Fruit fly (Drosophila melanogaster) whole organism, embryonic: ENCODE data around the gene Spec2.
A peak's percentile ranks its signal among the peaks of the same experiment; 100 is the strongest.

Source experiments
- Abd-B ChIP-seq: fragments of 200-800 bp; sonication (Bioruptor generic); optimal IDR thresholded peaks from 2 replicates; lab custom pipeline; 2018; ENCODE audit warnings: missing biosample characterization, mild to moderate bottlenecking, missing genetic modification characterization, moderate library complexity
- Aef1 ChIP-seq: fragments of 200-800 bp; sonication (Bioruptor generic); IDR thresholded peaks from 3 replicates; pipeline ENCODE4 v1.3.6; 2022; ENCODE audit warnings: missing biosample characterization, missing genetic modification characterization
- B-H1 ChIP-seq: fragments of 200-800 bp; sonication (Bioruptor generic); IDR thresholded peaks from 3 replicates; pipeline ENCODE4 v1.3.6; 2022; ENCODE audit warnings: missing biosample characterization, missing genetic modification characterization
- CG11723 ChIP-seq: fragments of 200-800 bp; sonication (Bioruptor generic); optimal IDR thresholded peaks from 2 replicates; lab custom pipeline; 2017; ENCODE audit warnings: missing biosample characterization, mild to moderate bottlenecking, missing genetic modification characterization
- CG14014 ChIP-seq: fragments of 200-800 bp; sonication (Bioruptor generic); IDR thresholded peaks from 2 replicates; pipeline ENCODE4 v1.3.6; 2022; ENCODE audit warnings: missing biosample characterization, missing genetic modification characterization
- CG14050 ChIP-seq: fragments of 200-800 bp; sonication (Bioruptor generic); IDR thresholded peaks from 3 replicates; pipeline ENCODE4 v1.3.6; 2022; ENCODE audit warnings: missing biosample characterization, missing genetic modification characterization
- CG14710 ChIP-seq: fragments of 200-800 bp; sonication (Bioruptor generic); optimal IDR thresholded peaks from 3 replicates; lab custom pipeline; 2019; ENCODE audit warnings: missing biosample characterization, mild to moderate bottlenecking, missing genetic modification characterization, moderate library complexity
- CG14860 ChIP-seq: fragments of 200-800 bp; sonication (Bioruptor generic); IDR thresholded peaks from 3 replicates; pipeline ENCODE4 v1.3.6; 2022; ENCODE audit warnings: missing biosample characterization, missing genetic modification characterization; ENCODE audit not compliant: partially characterized antibody
- CG15269 ChIP-seq: fragments of 200-800 bp; sonication (Bioruptor generic); optimal IDR thresholded peaks from 2 replicates; lab custom pipeline; 2018; ENCODE audit warnings: missing biosample characterization, mild to moderate bottlenecking, missing genetic modification characterization, moderate library complexity
- CG1647 ChIP-seq: fragments of 200-800 bp; sonication (Bioruptor generic); optimal IDR thresholded peaks from 3 replicates; lab custom pipeline; 2016; ENCODE audit warnings: missing biosample characterization, missing genetic modification characterization
- CG16863 ChIP-seq: fragments of 200-800 bp; sonication (Bioruptor generic); optimal IDR thresholded peaks from 3 replicates; lab custom pipeline; 2016; ENCODE audit warnings: missing biosample characterization, missing genetic modification characterization
- CG17186 ChIP-seq: fragments of 200-800 bp; sonication (Bioruptor generic); optimal IDR thresholded peaks from 3 replicates; lab custom pipeline; 2017; ENCODE audit warnings: missing biosample characterization, missing genetic modification reagents, missing genetic modification characterization
- CG17359 ChIP-seq: fragments of 200-800 bp; sonication (Bioruptor generic); optimal IDR thresholded peaks from 3 replicates; lab custom pipeline; 2018; ENCODE audit warnings: missing biosample characterization, mild to moderate bottlenecking, missing genetic modification characterization, moderate library complexity
- CG17912 ChIP-seq: fragments of 200-800 bp; sonication (Bioruptor generic); optimal IDR thresholded peaks from 2 replicates; lab custom pipeline; 2018; ENCODE audit warnings: missing biosample characterization, mild to moderate bottlenecking, missing genetic modification characterization
- CG1792 ChIP-seq: fragments of 200-800 bp; sonication (Bioruptor generic); optimal IDR thresholded peaks from 2 replicates; lab custom pipeline; 2016; ENCODE audit warnings: missing biosample characterization, missing genetic modification characterization
- CG30403 ChIP-seq: fragments of 200-800 bp; sonication (Bioruptor generic); optimal IDR thresholded peaks from 3 replicates; lab custom pipeline; 2016; ENCODE audit warnings: missing biosample characterization, missing genetic modification characterization
- CG33557 ChIP-seq: fragments of 200-800 bp; sonication (Bioruptor generic); optimal IDR thresholded peaks from 2 replicates; lab custom pipeline; 2019; ENCODE audit warnings: missing biosample characterization, mild to moderate bottlenecking, missing genetic modification characterization, moderate library complexity
- CG5180 ChIP-seq: fragments of 200-800 bp; sonication (Bioruptor generic); optimal IDR thresholded peaks from 3 replicates; lab custom pipeline; 2017; ENCODE audit warnings: missing biosample characterization, missing genetic modification characterization, mild to moderate bottlenecking, moderate library complexity, missing genetic modification reagents
- CG6683 ChIP-seq: fragments of 200-800 bp; sonication (Bioruptor generic); optimal IDR thresholded peaks from 2 replicates; lab custom pipeline; 2017; ENCODE audit warnings: missing biosample characterization, mild to moderate bottlenecking, missing genetic modification characterization, missing genetic modification reagents
- CG7745 ChIP-seq: fragments of 200-800 bp; sonication (Bioruptor generic); optimal IDR thresholded peaks from 2 replicates; lab custom pipeline; 2018; ENCODE audit warnings: missing biosample characterization, mild to moderate bottlenecking, missing genetic modification characterization, moderate library complexity
- CG8944 ChIP-seq: fragments of 200-800 bp; sonication (Bioruptor generic); optimal IDR thresholded peaks from 3 replicates; lab custom pipeline; 2016; ENCODE audit warnings: missing biosample characterization, missing genetic modification characterization
- CG9609 ChIP-seq: fragments of 200-800 bp; sonication (Bioruptor generic); optimal IDR thresholded peaks from 3 replicates; lab custom pipeline; 2016; ENCODE audit warnings: missing biosample characterization, missing genetic modification characterization
- D ChIP-seq, 2 experiments: fragments of 200-800 bp in 1 of 2; fragments of >200 bp in 1 of 2; sonication (Bioruptor generic) in 1 of 2; optimal IDR thresholded peaks; 2 replicates in 1 of 2; 3 replicates in 1 of 2; lab custom pipeline; 2017; ENCODE audit warnings: mild to moderate bottlenecking in 1 of 2, missing biosample characterization in 1 of 2, missing genetic modification characterization in 1 of 2, missing genetic modification reagents in 1 of 2
- Doc2 ChIP-seq: fragments of 200-800 bp; sonication (Bioruptor generic); IDR thresholded peaks from 2 replicates; pipeline ENCODE4 v1.3.6; 2022; ENCODE audit warnings: missing biosample characterization, missing genetic modification characterization
- Ets97D ChIP-seq: fragments of 200-800 bp; sonication (Bioruptor generic); optimal IDR thresholded peaks from 3 replicates; lab custom pipeline; 2016; ENCODE audit warnings: missing biosample characterization, missing genetic modification characterization
- GATAe ChIP-seq: fragments of 200-800 bp; sonication (Bioruptor generic); conservative IDR thresholded peaks from 2 replicates; pipeline ENCODE4 v1.3.6; 2022; ENCODE audit warnings: missing biosample characterization, missing genetic modification characterization
- Lpt ChIP-seq: fragments of >200 bp; optimal IDR thresholded peaks from 2 replicates; lab custom pipeline; 2018; ENCODE audit warnings: missing biosample characterization, missing genetic modification characterization
- MBD-R2 ChIP-seq: fragments of 200-800 bp; sonication (Bioruptor generic); IDR thresholded peaks from 2 replicates; pipeline ENCODE4 v1.3.6; 2022; ENCODE audit warnings: missing biosample characterization, missing genetic modification characterization
- Sox102F ChIP-seq: fragments of 200-800 bp; sonication (Bioruptor generic); optimal IDR thresholded peaks from 2 replicates; lab custom pipeline; 2018; ENCODE audit warnings: missing biosample characterization, mild to moderate bottlenecking, missing genetic modification characterization, moderate library complexity
- Sry-δ ChIP-seq: fragments of 200-800 bp; sonication (Bioruptor generic); optimal IDR thresholded peaks from 2 replicates; lab custom pipeline; 2016; ENCODE audit warnings: missing biosample characterization, missing genetic modification characterization
- Xbp1 ChIP-seq: fragments of 200-800 bp; sonication (Bioruptor generic); optimal IDR thresholded peaks from 3 replicates; lab custom pipeline; 2016; ENCODE audit warnings: missing biosample characterization, mild to moderate bottlenecking, missing genetic modification characterization
- ap ChIP-seq: fragments of 200-800 bp; sonication (Bioruptor generic); IDR thresholded peaks from 2 replicates; pipeline ENCODE4 v1.3.6; 2022; ENCODE audit warnings: missing biosample characterization, missing genetic modification characterization
- cg ChIP-seq: fragments of 200-800 bp; sonication (Bioruptor generic); optimal IDR thresholded peaks from 3 replicates; lab custom pipeline; 2019; ENCODE audit warnings: missing biosample characterization, mild to moderate bottlenecking, missing genetic modification characterization, moderate library complexity
- danr ChIP-seq: fragments of 200-800 bp; sonication (Bioruptor generic); IDR thresholded peaks from 2 replicates; pipeline ENCODE4 v1.3.6; 2022; ENCODE audit warnings: missing biosample characterization, missing genetic modification characterization
- dimm ChIP-seq: fragments of 200-800 bp; sonication (Bioruptor generic); IDR thresholded peaks from 2 replicates; pipeline ENCODE4 v1.3.6; 2022; ENCODE audit warnings: missing biosample characterization, missing genetic modification characterization
- fd102C ChIP-seq: fragments of 200-800 bp; sonication (Bioruptor generic); optimal IDR thresholded peaks from 2 replicates; lab custom pipeline; 2018; ENCODE audit warnings: missing biosample characterization, mild to moderate bottlenecking, missing genetic modification characterization, moderate library complexity
- fd96Cb ChIP-seq: fragments of 200-800 bp; sonication (Bioruptor generic); optimal IDR thresholded peaks from 2 replicates; lab custom pipeline; 2018; ENCODE audit warnings: missing biosample characterization, mild to moderate bottlenecking, missing genetic modification characterization, moderate library complexity
- ftz-f1 ChIP-seq: fragments of 200-800 bp; sonication (Bioruptor generic); optimal IDR thresholded peaks from 2 replicates; lab custom pipeline; 2016; ENCODE audit warnings: missing biosample characterization, missing genetic modification characterization
- klu ChIP-seq: fragments of 200-800 bp; sonication (Bioruptor generic); IDR thresholded peaks from 2 replicates; pipeline ENCODE4 v1.3.6; 2022; ENCODE audit warnings: missing biosample characterization, missing genetic modification characterization
- mam ChIP-seq: fragments of 200-800 bp; sonication (Bioruptor generic); optimal IDR thresholded peaks from 3 replicates; lab custom pipeline; 2016; ENCODE audit warnings: missing biosample characterization, missing genetic modification characterization
- oc ChIP-seq: fragments of 200-800 bp; sonication (Bioruptor generic); optimal IDR thresholded peaks from 2 replicates; lab custom pipeline; 2018; ENCODE audit warnings: missing biosample characterization, mild to moderate bottlenecking, missing genetic modification characterization, moderate library complexity
- pan ChIP-seq, 4 experiments: fragments of >200 bp in 3 of 4; fragments of 200-800 bp in 1 of 4; sonication (Bioruptor generic) in 1 of 4; optimal IDR thresholded peaks in 3 of 4; IDR thresholded peaks in 1 of 4; 2 replicates each; pipeline versions ENCODE4 v1.3.6 to Lab custom; 2017 to 2022; ENCODE audit warnings: missing biosample characterization in 2 of 4, missing genetic modification characterization in 2 of 4, mixed read lengths in 1 of 4
- schlank ChIP-seq: fragments of 200-800 bp; sonication (Bioruptor generic); optimal IDR thresholded peaks from 2 replicates; lab custom pipeline; 2018; ENCODE audit warnings: missing biosample characterization, mild to moderate bottlenecking, missing genetic modification characterization
- sr ChIP-seq: fragments of 200-800 bp; sonication (Bioruptor generic); IDR thresholded peaks from 3 replicates; pipeline ENCODE4 v1.3.6; 2022; ENCODE audit warnings: missing biosample characterization, missing genetic modification characterization
- ssp ChIP-seq: fragments of 200-800 bp; sonication (Bioruptor generic); IDR thresholded peaks from 2 replicates; pipeline ENCODE4 v1.3.6; 2022; ENCODE audit warnings: missing biosample characterization, missing genetic modification characterization
- wor ChIP-seq: fragments of 200-800 bp; sonication (Bioruptor generic); IDR thresholded peaks from 2 replicates; pipeline ENCODE4 v1.3.6; 2022; ENCODE audit warnings: missing biosample characterization, missing genetic modification characterization
- yki ChIP-seq: fragments of >200 bp; optimal IDR thresholded peaks from 3 replicates; lab custom pipeline; 2018
- zfh2 ChIP-seq: fragments of 200-800 bp; sonication (Bioruptor generic); optimal IDR thresholded peaks from 2 replicates; lab custom pipeline; 2016; ENCODE audit warnings: missing biosample characterization, missing genetic modification characterization

Gene Spec2

DNA sequence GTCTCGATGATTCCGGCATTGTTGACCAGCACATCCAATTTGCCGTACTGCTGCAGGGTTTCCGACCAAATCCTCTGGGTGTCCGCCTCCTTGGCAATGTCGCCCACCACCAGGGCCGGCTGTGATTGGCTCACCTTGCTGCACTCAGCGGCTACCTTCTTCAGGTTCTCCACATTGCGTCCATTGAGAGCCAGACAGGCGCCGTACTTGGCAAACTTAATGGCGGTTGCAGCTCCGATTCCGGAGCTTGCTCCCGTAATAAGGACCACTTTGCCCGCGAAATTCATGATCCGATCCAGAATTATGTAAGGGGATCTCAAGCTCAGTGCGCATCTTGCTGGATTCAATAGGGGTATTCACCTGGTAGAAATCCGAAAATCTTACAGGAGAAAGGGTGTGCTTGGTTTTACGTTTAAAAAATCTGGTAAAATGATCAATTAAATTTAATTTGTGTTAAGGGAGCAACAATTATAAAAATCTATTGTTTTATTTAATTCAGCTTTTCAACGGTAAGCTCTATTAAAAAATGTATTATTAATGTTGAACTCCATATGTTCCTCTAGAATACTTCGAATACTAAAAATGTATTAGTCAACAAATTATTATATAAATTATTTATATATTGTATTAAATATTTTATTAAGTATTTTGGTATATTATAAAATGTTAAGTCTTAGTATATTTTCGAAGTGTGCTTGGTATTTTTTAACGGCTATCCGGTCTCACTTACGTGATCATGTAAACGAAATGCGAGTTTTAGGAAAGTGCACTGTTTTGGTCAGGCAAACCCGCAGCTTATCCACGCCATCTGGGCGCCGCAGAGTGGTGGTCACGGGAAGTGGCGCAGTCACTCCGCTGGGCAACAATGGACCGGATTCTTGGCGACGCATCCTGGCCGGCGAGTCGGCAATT is 12.8 kb upstream of the Spec2 start, which contains the start of the genes CG31548 and CG12170 (continued):
- TF ChIP-seq CG16863 (GFP tag; lab: Kevin White, UChicago) (peak; percentile 27), CG14050 (GFP tag; lab: Robert Waterston, UW) (no peak), CG17912 (GFP tag; lab: Kevin White, UChicago) (no peak), danr (GFP tag; lab: Robert Waterston, UW) (no peak), CG33557 (GFP tag; lab: Kevin White, UChicago) (no peak), CG11723 (GFP tag; lab: Kevin White, UChicago) (no peak), fd96Cb (peak; percentile 35), CG7745 (tag; lab: Kevin White, UChicago) (no peak), CG14014 (GFP tag; lab: Robert Waterston, UW) (peak; percentile 46; the same call in 1 of the 2 replicates), Sry-δ (GFP tag; lab: Kevin White, UChicago) (no peak), wor (no peak), CG1647 (GFP tag; lab: Kevin White, UChicago) (no peak), CG6683 (GFP tag; lab: Kevin White, UChicago) (peak; percentile 34), Doc2 (GFP tag; lab: Robert Waterston, UW) (no peak), D (optimal IDR thresholded peaks at IDR 0.05; lab: Kevin White, UChicago) (no peak), D (GFP tag; optimal IDR thresholded peaks at IDR 0.05; lab: Kevin White, UChicago) (no peak), zfh2 (GFP tag; lab: Kevin White, UChicago) (no peak), GATAe (GFP tag; lab: Robert Waterston, UW) (no peak), MBD-R2 (GFP tag; lab: Robert Waterston, UW) (peak; percentile 53), oc (tag; lab: Kevin White, UChicago) (no peak), sr (GFP tag; lab: Robert Waterston, UW) (no peak), CG15269 (no peak), Aef1 (GFP tag; lab: Robert Waterston, UW) (0 out of 3 replicates have a peak, but pooled peaks have one; percentile 18), B-H1 (GFP tag; lab: Robert Waterston, UW) (0 out of 3 replicates have a peak, but pooled peaks have one; percentile 15), dimm (no peak), mam (GFP tag; lab: Kevin White, UChicago) (peak; percentile 36), CG17186 (GFP tag; lab: Kevin White, UChicago) (no peak), yki (lab: Kevin White, UChicago) (no peak), CG14710 (tag; lab: Kevin White, UChicago) (peak; percentile 70), klu (GFP tag; lab: Robert Waterston, UW) (no peak), Xbp1 (peak; percentile 72), ftz-f1 (GFP tag; lab: Kevin White, UChicago) (no peak), CG9609 (GFP tag; lab: Kevin White, UChicago) (peak; percentile 2), CG14860 (no peak), CG5180 (GFP tag; lab: Kevin White, UChicago) (no peak), Lpt (GFP tag; lab: Kevin White, UChicago) (no peak), ap (peak; percentile 29; the same call in 1 of the 2 replicates), CG30403 (GFP tag; lab: Kevin White, UChicago) (peak; percentile 53), pan (optimal IDR thresholded peaks at IDR 0.05; lab: Kevin White, UChicago) (no peak), pan (GFP tag; optimal IDR thresholded peaks at IDR 0.05 in 1 of 2, IDR thresholded peaks at IDR 0.05 in 1 of 2) (peak in 1 of 2 experiments; percentile 48), ssp (GFP tag; lab: Robert Waterston, UW) (peak; percentile 37; the same call in 1 of the 2 replicates), schlank (tag; lab: Kevin White, UChicago) (no peak), cg (no peak), CG17359 (tag; lab: Kevin White, UChicago) (peak; percentile 48), CG1792 (GFP tag; lab: Kevin White, UChicago) (no peak), Sox102F (GFP tag; lab: Kevin White, UChicago) (no peak), Ets97D (GFP tag; lab: Kevin White, UChicago) (peak; percentile 14), CG8944 (GFP tag; lab: Kevin White, UChicago) (no peak), fd102C (no peak), Abd-B (GFP tag; lab: Kevin White, UChicago) (no peak)
